Worm (Caenorhabditis elegans) whole organism, midembryonic: Measurements from ENCODE around the gene C17H12.12.

Experiments
- T22C8.4 ChIP-seq: fragments of 200-800 bp; sonication (Bioruptor generic); IDR thresholded peaks from 2 replicates; pipeline ENCODE4 v1.3.6; 2022; ENCODE audit warnings: missing genetic modification characterization, missing compliant biosample characterization
- cog-1 ChIP-seq: sonication (generic microtip); optimal IDR thresholded peaks from 2 replicates; lab custom pipeline; 2016; ENCODE audit warnings: missing genetic modification characterization, missing compliant biosample characterization
- flt-1 ChIP-seq: fragments of 200-800 bp; sonication (Bioruptor generic); IDR thresholded peaks from 2 replicates; pipeline ENCODE4 v1.3.6; 2022; ENCODE audit warnings: missing genetic modification characterization, missing compliant biosample characterization
- klf-2 ChIP-seq: fragments of 200-800 bp; sonication (Bioruptor generic); conservative IDR thresholded peaks from 2 replicates; pipeline ENCODE4 v1.3.6; 2022; ENCODE audit warnings: missing genetic modification reagents, missing genetic modification characterization, missing compliant biosample characterization
- med-1 ChIP-seq: sonication (generic microtip); optimal IDR thresholded peaks from 2 replicates; lab custom pipeline; 2017; ENCODE audit warnings: missing genetic modification characterization, mild to moderate bottlenecking, missing compliant biosample characterization, antibody characterized with exemption, missing genetic modification reagents; ENCODE audit not compliant: insufficient read depth
- ref-1 ChIP-seq: fragments of 200-800 bp; sonication (Bioruptor generic); conservative IDR thresholded peaks from 2 replicates; pipeline ENCODE4 v1.3.6; 2022; ENCODE audit warnings: missing genetic modification reagents, missing genetic modification characterization, missing compliant biosample characterization
- ztf-23 ChIP-seq: fragments of 200-800 bp; sonication (Bioruptor generic); IDR thresholded peaks from 2 replicates; pipeline ENCODE4 v1.3.6; 2022; ENCODE audit warnings: missing genetic modification reagents, missing genetic modification characterization, missing compliant biosample characterization
- ztf-29 ChIP-seq: fragments of 200-800 bp; sonication (Bioruptor generic); IDR thresholded peaks from 2 replicates; pipeline ENCODE4 v1.3.6; 2022; ENCODE audit warnings: missing genetic modification reagents, missing genetic modification characterization, missing compliant biosample characterization

- TF ChIP-seq flt-1 (GFP tag; lab: Robert Waterston, UW), result no peak
- TF ChIP-seq T22C8.4 (GFP tag; lab: Robert Waterston, UW), result no peak
- no peak for TF ChIP-seq cog-1 (tag; lab: Kevin White, UChicago)
- no peak for TF ChIP-seq ztf-23 (GFP tag; lab: Robert Waterston, UW)
- no peak for TF ChIP-seq klf-2
- TF ChIP-seq med-1 (GFP tag; lab: Kevin White, UChicago), result no peak
- TF ChIP-seq ref-1 (GFP tag; lab: Robert Waterston, UW), result no peak
- no peak for TF ChIP-seq ztf-29 (GFP tag; lab: Robert Waterston, UW)
These were observed 46.8 kb downstream of the C17H12.12 start, which contains the start of gene lip-1 for ce11 chrIV:6842470-6843008.
